Fruit fly (Drosophila melanogaster) whole organism, embryonic: ENCODE data around the gene SuUR.

ENCODE experiments used
- CG10462 ChIP-seq: fragments of 200-800 bp; sonication (Bioruptor generic); optimal IDR thresholded peaks from 2 replicates; lab custom pipeline; 2016; ENCODE audit warnings: missing biosample characterization, missing genetic modification characterization
- CG10979 ChIP-seq: fragments of 200-800 bp; sonication (Bioruptor generic); optimal IDR thresholded peaks from 2 replicates; lab custom pipeline; 2018; ENCODE audit warnings: missing biosample characterization, mild to moderate bottlenecking, missing genetic modification characterization, moderate library complexity
- CG11504 ChIP-seq: fragments of 200-800 bp; sonication (Bioruptor generic); optimal IDR thresholded peaks from 3 replicates; lab custom pipeline; 2019; ENCODE audit warnings: missing biosample characterization, mild to moderate bottlenecking, missing genetic modification characterization, moderate library complexity
- CG11696 ChIP-seq: fragments of 200-800 bp; sonication (Bioruptor generic); IDR thresholded peaks from 2 replicates; pipeline ENCODE4 v1.3.6; 2022; ENCODE audit warnings: missing biosample characterization, missing genetic modification characterization
- CG12236 ChIP-seq: fragments of 200-800 bp; sonication (Bioruptor generic); optimal IDR thresholded peaks from 2 replicates; lab custom pipeline; 2016; ENCODE audit warnings: missing biosample characterization, missing genetic modification characterization
- CG12942 ChIP-seq: fragments of 200-800 bp; sonication (Bioruptor generic); optimal IDR thresholded peaks from 3 replicates; lab custom pipeline; 2016; ENCODE audit warnings: missing biosample characterization, missing genetic modification characterization
- CG14050 ChIP-seq: fragments of 200-800 bp; sonication (Bioruptor generic); IDR thresholded peaks from 3 replicates; pipeline ENCODE4 v1.3.6; 2022; ENCODE audit warnings: missing biosample characterization, missing genetic modification characterization
- CG1602 ChIP-seq: fragments of 200-800 bp; sonication (Bioruptor generic); optimal IDR thresholded peaks from 3 replicates; lab custom pipeline; 2016; ENCODE audit warnings: missing biosample characterization, missing genetic modification characterization
- CG17328 ChIP-seq: fragments of 200-800 bp; sonication (Bioruptor generic); IDR thresholded peaks from 2 replicates; pipeline ENCODE4 v1.3.6; 2022; ENCODE audit warnings: missing biosample characterization, missing genetic modification characterization
- CG18476 ChIP-seq: fragments of 200-800 bp; sonication (Bioruptor generic); optimal IDR thresholded peaks from 2 replicates; lab custom pipeline; 2016; ENCODE audit warnings: missing biosample characterization, mild to moderate bottlenecking, missing genetic modification characterization
- CG2202 ChIP-seq: fragments of 200-800 bp; sonication (Bioruptor generic); optimal IDR thresholded peaks from 2 replicates; lab custom pipeline; 2018; ENCODE audit warnings: missing biosample characterization, mild to moderate bottlenecking, missing genetic modification characterization
- CG32532 ChIP-seq: fragments of 200-800 bp; sonication (Bioruptor generic); IDR thresholded peaks from 2 replicates; pipeline ENCODE4 v1.3.6; 2022; ENCODE audit warnings: missing biosample characterization, missing genetic modification characterization
- CG3838 ChIP-seq: fragments of 200-800 bp; sonication (Bioruptor generic); optimal IDR thresholded peaks from 3 replicates; lab custom pipeline; 2016; ENCODE audit warnings: missing biosample characterization, missing genetic modification characterization
- CG4424 ChIP-seq: fragments of 200-800 bp; sonication (Bioruptor generic); optimal IDR thresholded peaks from 3 replicates; lab custom pipeline; 2016; ENCODE audit warnings: missing biosample characterization, missing genetic modification characterization
- CG6654 ChIP-seq: fragments of 200-800 bp; sonication (Bioruptor generic); optimal IDR thresholded peaks from 2 replicates; lab custom pipeline; 2017; ENCODE audit warnings: missing biosample characterization, mild to moderate bottlenecking, missing genetic modification characterization
- CG7556 ChIP-seq: fragments of 200-800 bp; sonication (Bioruptor generic); optimal IDR thresholded peaks from 2 replicates; lab custom pipeline; 2017; ENCODE audit warnings: missing biosample characterization, mild to moderate bottlenecking, missing genetic modification characterization
- CG8089 ChIP-seq: fragments of 200-800 bp; sonication (Bioruptor generic); optimal IDR thresholded peaks from 3 replicates; lab custom pipeline; 2016; ENCODE audit warnings: missing biosample characterization, missing genetic modification characterization
- Chrac-16 ChIP-seq: fragments of 200-800 bp; sonication (Bioruptor generic); optimal IDR thresholded peaks from 3 replicates; lab custom pipeline; 2016; ENCODE audit warnings: missing biosample characterization, missing genetic modification characterization
- D19B ChIP-seq: fragments of 200-800 bp; sonication (Bioruptor generic); optimal IDR thresholded peaks from 2 replicates; lab custom pipeline; 2017; ENCODE audit warnings: missing biosample characterization, mild to moderate bottlenecking, missing genetic modification characterization
- Dip3 ChIP-seq: fragments of 200-800 bp; sonication (Bioruptor generic); optimal IDR thresholded peaks from 3 replicates; lab custom pipeline; 2016; ENCODE audit warnings: missing biosample characterization, missing genetic modification characterization
- Ets65A ChIP-seq: fragments of 200-800 bp; sonication (Bioruptor generic); peaks from one replicate; lab custom pipeline; 2016; ENCODE audit warnings: missing biosample characterization, missing genetic modification characterization
- Med ChIP-seq: fragments of 200-800 bp; sonication (Bioruptor generic); peaks from one replicate; lab custom pipeline; 2016; ENCODE audit warnings: missing biosample characterization, missing genetic modification characterization, mild to moderate bottlenecking, inconsistent platforms, moderate library complexity
- Oaz ChIP-seq: fragments of 200-800 bp; sonication (Bioruptor generic); IDR thresholded peaks from 2 replicates; pipeline ENCODE4 v1.3.6; 2022; ENCODE audit warnings: missing biosample characterization, missing genetic modification characterization
- Sox100B ChIP-seq: fragments of 200-800 bp; sonication (Bioruptor generic); optimal IDR thresholded peaks from 3 replicates; lab custom pipeline; 2018; ENCODE audit warnings: missing biosample characterization, mild to moderate bottlenecking, missing genetic modification characterization
- Tbp ChIP-seq: fragments of >200 bp; optimal IDR thresholded peaks from 2 replicates; lab custom pipeline; 2018; ENCODE audit warnings: missing biosample characterization, missing genetic modification characterization
- aop ChIP-seq: fragments of 200-800 bp; sonication (Bioruptor generic); IDR thresholded peaks from 2 replicates; pipeline ENCODE4 v1.3.6; 2022; ENCODE audit warnings: missing biosample characterization, missing genetic modification characterization
- corto ChIP-seq: fragments of 200-800 bp; sonication (Bioruptor generic); optimal IDR thresholded peaks from 2 replicates; lab custom pipeline; 2016; ENCODE audit warnings: missing biosample characterization, mild to moderate bottlenecking, missing genetic modification characterization, moderate library complexity
- crp ChIP-seq, 2 experiments: fragments of 200-800 bp; sonication (Bioruptor generic); optimal IDR thresholded peaks; 2 replicates in 1 of 2; 3 replicates in 1 of 2; lab custom pipeline; 2017; ENCODE audit warnings: missing biosample characterization in 2 of 2, missing genetic modification characterization in 2 of 2, mild to moderate bottlenecking in 1 of 2, moderate library complexity in 1 of 2
- exex ChIP-seq: fragments of 200-800 bp; sonication (Bioruptor generic); optimal IDR thresholded peaks from 4 replicates; lab custom pipeline; 2018; ENCODE audit warnings: missing biosample characterization, mild to moderate bottlenecking, missing genetic modification characterization, moderate library complexity
- eyg ChIP-seq: fragments of 200-800 bp; sonication (Bioruptor generic); optimal IDR thresholded peaks from 3 replicates; lab custom pipeline; 2016; ENCODE audit warnings: missing biosample characterization, missing genetic modification characterization
- fd102C ChIP-seq: fragments of 200-800 bp; sonication (Bioruptor generic); optimal IDR thresholded peaks from 2 replicates; lab custom pipeline; 2018; ENCODE audit warnings: missing biosample characterization, mild to moderate bottlenecking, missing genetic modification characterization, moderate library complexity
- fd96Cb ChIP-seq: fragments of 200-800 bp; sonication (Bioruptor generic); optimal IDR thresholded peaks from 2 replicates; lab custom pipeline; 2018; ENCODE audit warnings: missing biosample characterization, mild to moderate bottlenecking, missing genetic modification characterization, moderate library complexity
- grn ChIP-seq: fragments of 200-800 bp; sonication (Bioruptor generic); optimal IDR thresholded peaks from 3 replicates; lab custom pipeline; 2017; ENCODE audit warnings: missing biosample characterization, missing genetic modification characterization
- gsb ChIP-seq: fragments of 200-800 bp; sonication (Bioruptor generic); IDR thresholded peaks from 2 replicates; pipeline ENCODE4 v1.3.6; 2022; ENCODE audit warnings: missing biosample characterization, missing genetic modification characterization
- hbn ChIP-seq: fragments of 200-800 bp; sonication (Bioruptor generic); IDR thresholded peaks from 2 replicates; pipeline ENCODE4 v1.3.6; 2022; ENCODE audit warnings: missing biosample characterization, missing genetic modification characterization; ENCODE audit not compliant: partially characterized antibody
- luna ChIP-seq: fragments of 200-800 bp; sonication (Bioruptor generic); optimal IDR thresholded peaks from 2 replicates; lab custom pipeline; 2016; ENCODE audit warnings: missing biosample characterization, missing genetic modification characterization
- mirr ChIP-seq: fragments of 200-800 bp; sonication (Bioruptor generic); optimal IDR thresholded peaks from 3 replicates; lab custom pipeline; 2018; ENCODE audit warnings: missing biosample characterization, mild to moderate bottlenecking, missing genetic modification characterization
- nerfin-2 ChIP-seq: fragments of 200-800 bp; sonication (Bioruptor generic); IDR thresholded peaks from 2 replicates; pipeline ENCODE4 v1.3.6; 2022; ENCODE audit warnings: missing biosample characterization, missing genetic modification characterization; ENCODE audit not compliant: partially characterized antibody
- oc ChIP-seq: fragments of 200-800 bp; sonication (Bioruptor generic); optimal IDR thresholded peaks from 2 replicates; lab custom pipeline; 2018; ENCODE audit warnings: missing biosample characterization, mild to moderate bottlenecking, missing genetic modification characterization, moderate library complexity
- otp ChIP-seq: fragments of 200-800 bp; sonication (Bioruptor generic); IDR thresholded peaks from 3 replicates; pipeline ENCODE4, ENCODE4 v1.3.6; 2022; ENCODE audit warnings: missing biosample characterization, missing genetic modification characterization
- pan ChIP-seq, 4 experiments: fragments of >200 bp in 3 of 4; fragments of 200-800 bp in 1 of 4; sonication (Bioruptor generic) in 1 of 4; optimal IDR thresholded peaks in 3 of 4; IDR thresholded peaks in 1 of 4; 2 replicates each; pipeline versions ENCODE4 v1.3.6 to Lab custom; 2017 to 2022; ENCODE audit warnings: missing biosample characterization in 2 of 4, missing genetic modification characterization in 2 of 4, mixed read lengths in 1 of 4
- row ChIP-seq: fragments of 200-800 bp; sonication (Bioruptor generic); IDR thresholded peaks from 3 replicates; pipeline ENCODE4 v1.3.6; 2022; ENCODE audit warnings: missing biosample characterization, missing genetic modification characterization
- stc ChIP-seq: fragments of 200-800 bp; sonication (Bioruptor generic); IDR thresholded peaks from 2 replicates; pipeline ENCODE4 v1.3.6; 2022; ENCODE audit warnings: missing biosample characterization, missing genetic modification characterization
- toy ChIP-seq: fragments of 200-800 bp; sonication (Bioruptor generic); IDR thresholded peaks from 2 replicates; pipeline ENCODE4 v1.3.6; 2022; ENCODE audit warnings: missing biosample characterization, missing genetic modification characterization
- zen2 ChIP-seq: fragments of 200-800 bp; sonication (Bioruptor generic); IDR thresholded peaks from 3 replicates; pipeline ENCODE4 v1.3.6; 2022; ENCODE audit warnings: missing biosample characterization, missing genetic modification characterization; ENCODE audit not compliant: partially characterized antibody
- zfh2 ChIP-seq: fragments of 200-800 bp; sonication (Bioruptor generic); optimal IDR thresholded peaks from 2 replicates; lab custom pipeline; 2016; ENCODE audit warnings: missing biosample characterization, missing genetic modification characterization

Gene SuUR

dm6 chr3L:11070372-11070854 is 5.6 kb downstream of the SuUR start, which contains the start of gene Mocs1 (continued):
- no peak for TF ChIP-seq pan (optimal IDR thresholded peaks at IDR 0.05; lab: Kevin White, UChicago)
- peak in 1 of 2 experiments; percentile 14 for TF ChIP-seq pan (GFP tag; optimal IDR thresholded peaks at IDR 0.05 in 1 of 2, IDR thresholded peaks at IDR 0.05 in 1 of 2)
- TF ChIP-seq, all 482 proteins: peak for 70

dm6 chr3L:11071057-11071456 is 6.3 kb downstream of the SuUR start:
- TF ChIP-seq CG10979 (tag; lab: Kevin White, UChicago): no peak
- TF ChIP-seq CG14050: no peak
- TF ChIP-seq CG18476 (GFP tag; lab: Kevin White, UChicago): no peak
- no peak for TF ChIP-seq oc
- TF ChIP-seq exex (tag; lab: Kevin White, UChicago): peak; percentile 79
- TF ChIP-seq CG11696 (GFP tag; lab: Robert Waterston, UW): peak; percentile 83
- no peak for TF ChIP-seq aop (GFP tag; lab: Robert Waterston, UW)
- TF ChIP-seq CG6654 (GFP tag; lab: Kevin White, UChicago): no peak
- TF ChIP-seq mirr: peak; percentile 79
- TF ChIP-seq CG32532 (GFP tag; lab: Robert Waterston, UW): no peak
- 0 out of 2 replicates have a peak, but pooled peaks have one; percentile 27 for TF ChIP-seq nerfin-2 (GFP tag; lab: Robert Waterston, UW)
- peak; percentile 18 for TF ChIP-seq Med (GFP tag; lab: Kevin White, UChicago)
- no peak for TF ChIP-seq Dip3 (GFP tag; lab: Kevin White, UChicago)
- no peak for TF ChIP-seq toy (GFP tag; lab: Robert Waterston, UW)
- TF ChIP-seq Oaz (GFP tag; lab: Robert Waterston, UW): no peak
- no peak for TF ChIP-seq Sox100B (GFP tag; lab: Kevin White, UChicago)
- TF ChIP-seq grn (GFP tag; lab: Kevin White, UChicago): peak; percentile 30

- no peak for TF ChIP-seq Tbp (GFP tag; lab: Kevin White, UChicago)
- peak; percentile 42 for TF ChIP-seq Chrac-16 (GFP tag; lab: Kevin White, UChicago)
- peak; percentile 55 for TF ChIP-seq CG1602 (GFP tag; lab: Kevin White, UChicago)
- TF ChIP-seq CG4424 (GFP tag; lab: Kevin White, UChicago): peak; percentile 40
- 0 out of 2 replicates have a peak, but pooled peaks have one; percentile 30 for TF ChIP-seq hbn (GFP tag; lab: Robert Waterston, UW)
- peak; percentile 52 for TF ChIP-seq CG17328 (GFP tag; lab: Robert Waterston, UW)
- no peak for TF ChIP-seq eyg (GFP tag; lab: Kevin White, UChicago)
- TF ChIP-seq row (GFP tag; lab: Robert Waterston, UW): peak; percentile 87
- TF ChIP-seq CG12942 (GFP tag; lab: Kevin White, UChicago): peak; percentile 56
- no peak for TF ChIP-seq corto (GFP tag; lab: Kevin White, UChicago)
- TF ChIP-seq otp (GFP tag; lab: Robert Waterston, UW): no peak
- TF ChIP-seq zen2 (GFP tag; lab: Robert Waterston, UW): no peak
- peak in 1 of 2 experiments; percentile 66 for TF ChIP-seq crp (GFP tag; optimal IDR thresholded peaks at IDR 0.05; lab: Kevin White, UChicago)
- TF ChIP-seq fd102C (GFP tag; lab: Kevin White, UChicago): no peak
- no peak for TF ChIP-seq CG7556 (GFP tag; lab: Kevin White, UChicago)
- TF ChIP-seq CG2202 (tag; lab: Kevin White, UChicago): no peak
- TF ChIP-seq CG3838 (GFP tag; lab: Kevin White, UChicago): no peak
- peak; percentile 41 for TF ChIP-seq fd96Cb (tag; lab: Kevin White, UChicago)
- TF ChIP-seq luna: no peak
- TF ChIP-seq CG8089 (GFP tag; lab: Kevin White, UChicago): no peak
- TF ChIP-seq CG10462 (GFP tag; lab: Kevin White, UChicago): peak; percentile 31
- TF ChIP-seq D19B: peak; percentile 36
- TF ChIP-seq CG11504: no peak
- TF ChIP-seq Ets65A (GFP tag; lab: Kevin White, UChicago): peak; percentile 83
- 0 out of 2 replicates have a peak, but pooled peaks have one; percentile 25 for TF ChIP-seq stc (GFP tag; lab: Robert Waterston, UW)
- no peak for TF ChIP-seq CG12236 (GFP tag; lab: Kevin White, UChicago)
- TF ChIP-seq zfh2 (GFP tag; lab: Kevin White, UChicago): peak; percentile 27
- TF ChIP-seq gsb (GFP tag; lab: Robert Waterston, UW): no peak
Observed at dm6 chr3L:11074043-11074853, 9.5 kb downstream of the SuUR start, which contains the start of the genes Pfdn2 and Noc1. Pfdn2 (minus strand) TSS chr3L:11074388. Noc1 (plus strand) TSS chr3L:11074769.
